Worm (Caenorhabditis elegans): ENCODE results near the gene F19C7.3.

DNA sequence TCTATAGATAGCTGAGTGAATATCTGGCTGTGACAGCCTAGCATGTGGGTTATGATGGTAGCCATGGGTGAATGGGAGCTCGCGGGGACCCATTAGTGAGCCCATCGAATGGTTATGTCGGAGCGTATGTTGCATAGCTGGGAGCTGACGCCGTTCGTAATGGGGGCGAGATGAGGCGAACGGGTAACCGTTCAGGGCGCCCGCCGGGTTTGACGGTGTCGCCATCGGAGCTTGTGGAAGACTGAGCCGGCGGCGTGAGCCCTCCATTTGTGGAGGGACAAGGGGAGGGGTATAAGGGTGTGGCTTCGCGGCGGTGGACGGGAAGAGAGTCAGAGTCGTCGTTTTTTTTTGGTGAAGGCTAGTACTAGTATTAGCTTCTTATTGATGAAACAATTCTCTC is 26.9 kb downstream of the F19C7.3 start:
- TF ChIP-seq mep-1 (tag; optimal IDR thresholded peaks at IDR 0.05) (no peak), pha-4 (tag; optimal IDR thresholded peaks at IDR 0.05) (no peak), unc-62 (GFP tag; optimal IDR thresholded peaks at IDR 0.05) (no peak), nhr-237 (tag; optimal IDR thresholded peaks at IDR 0.05) (no peak), snpc-4 (tag; optimal IDR thresholded peaks at IDR 0.05) (no peak), sem-2 (GFP tag; optimal IDR thresholded peaks at IDR 0.05) (no peak), lin-13 (tag; optimal IDR thresholded peaks at IDR 0.05) (no peak), flh-1 (GFP tag; optimal IDR thresholded peaks at IDR 0.05) (no peak), mab-5 (tag; optimal IDR thresholded peaks at IDR 0.05) (no peak), ztf-11 (tag; optimal IDR thresholded peaks at IDR 0.05) (no peak), nhr-12 (tag; optimal IDR thresholded peaks at IDR 0.05) (no peak), nhr-28 (tag; optimal IDR thresholded peaks at IDR 0.05) (no peak), elt-1 (tag; optimal IDR thresholded peaks at IDR 0.05; ENCODE audit: borderline replicate concordance, insufficient read depth) (no peak), nhr-76 (tag; optimal IDR thresholded peaks at IDR 0.05) (no peak)

Measured in whole organism, mixed stage, embryonic.